Fruit fly (Drosophila melanogaster) whole organism, embryonic: ENCODE results near the gene CG31068.

Experiments
- B-H1 ChIP-seq: fragments of 200-800 bp; sonication (Bioruptor generic); IDR thresholded peaks from 3 replicates; pipeline ENCODE4 v1.3.6; 2022; ENCODE audit warnings: missing biosample characterization, missing genetic modification characterization
- CG10267 ChIP-seq: fragments of 200-800 bp; sonication (Bioruptor generic); optimal IDR thresholded peaks from 2 replicates; lab custom pipeline; 2018; ENCODE audit warnings: missing biosample characterization, mild to moderate bottlenecking, missing genetic modification characterization, moderate library complexity
- CG10274 ChIP-seq: fragments of 200-800 bp; sonication (Bioruptor generic); optimal IDR thresholded peaks from 3 replicates; lab custom pipeline; 2017; ENCODE audit warnings: missing biosample characterization, mild to moderate bottlenecking, missing genetic modification characterization
- CG11723 ChIP-seq: fragments of 200-800 bp; sonication (Bioruptor generic); optimal IDR thresholded peaks from 2 replicates; lab custom pipeline; 2017; ENCODE audit warnings: missing biosample characterization, mild to moderate bottlenecking, missing genetic modification characterization
- CG14667 ChIP-seq: fragments of 200-800 bp; sonication (Bioruptor generic); IDR thresholded peaks from 2 replicates; pipeline ENCODE4 v1.3.6; 2022; ENCODE audit warnings: missing biosample characterization, missing genetic modification characterization
- CG15479 ChIP-seq: fragments of 200-800 bp; sonication (Bioruptor generic); optimal IDR thresholded peaks from 3 replicates; lab custom pipeline; 2019; ENCODE audit warnings: missing biosample characterization, mild to moderate bottlenecking, missing genetic modification characterization, moderate library complexity
- CG1602 ChIP-seq: fragments of 200-800 bp; sonication (Bioruptor generic); optimal IDR thresholded peaks from 3 replicates; lab custom pipeline; 2016; ENCODE audit warnings: missing biosample characterization, missing genetic modification characterization
- CG1647 ChIP-seq: fragments of 200-800 bp; sonication (Bioruptor generic); optimal IDR thresholded peaks from 3 replicates; lab custom pipeline; 2016; ENCODE audit warnings: missing biosample characterization, missing genetic modification characterization
- CG17612 ChIP-seq: fragments of 200-800 bp; sonication (Bioruptor generic); IDR thresholded peaks from 2 replicates; pipeline ENCODE4 v1.3.6; 2022; ENCODE audit warnings: missing biosample characterization, missing genetic modification characterization
- CG18619 ChIP-seq: fragments of 200-800 bp; sonication (Bioruptor generic); optimal IDR thresholded peaks from 3 replicates; lab custom pipeline; 2017; ENCODE audit warnings: missing biosample characterization, mild to moderate bottlenecking, missing genetic modification characterization
- CG2129 ChIP-seq: fragments of 200-800 bp; sonication (Bioruptor generic); IDR thresholded peaks from 2 replicates; pipeline ENCODE4 v1.3.6; 2022; ENCODE audit warnings: missing biosample characterization, missing genetic modification characterization; ENCODE audit not compliant: partially characterized antibody
- CG42726 ChIP-seq: fragments of 200-800 bp; sonication (Bioruptor generic); IDR thresholded peaks from 2 replicates; pipeline ENCODE4 v1.3.6; 2022; ENCODE audit warnings: missing biosample characterization, missing genetic modification characterization; ENCODE audit not compliant: partially characterized antibody
- CG4730 ChIP-seq: fragments of 200-800 bp; sonication (Bioruptor generic); IDR thresholded peaks from 2 replicates; pipeline ENCODE4 v1.3.6; 2022; ENCODE audit warnings: missing biosample characterization, missing genetic modification characterization
- CG6175 ChIP-seq: fragments of 200-800 bp; sonication (Bioruptor generic); IDR thresholded peaks from 3 replicates; pipeline ENCODE4 v1.3.6; 2022; ENCODE audit warnings: missing biosample characterization, missing genetic modification characterization
- CG7372 ChIP-seq: fragments of 200-800 bp; sonication (Bioruptor generic); IDR thresholded peaks from 2 replicates; pipeline ENCODE4 v1.3.6; 2022; ENCODE audit warnings: missing biosample characterization, missing genetic modification characterization
- CG7839 ChIP-seq: fragments of 200-800 bp; sonication (Bioruptor generic); optimal IDR thresholded peaks from 3 replicates; lab custom pipeline; 2018; ENCODE audit warnings: missing biosample characterization, mild to moderate bottlenecking, missing genetic modification characterization, moderate library complexity
- CG8765 ChIP-seq: fragments of 200-800 bp; sonication (Bioruptor generic); IDR thresholded peaks from 2 replicates; pipeline ENCODE4 v1.3.6; 2022; ENCODE audit warnings: missing biosample characterization, missing genetic modification characterization
- CG9797 ChIP-seq: fragments of 200-800 bp; sonication (Bioruptor generic); optimal IDR thresholded peaks from 3 replicates; lab custom pipeline; 2018; ENCODE audit warnings: missing biosample characterization, mild to moderate bottlenecking, missing genetic modification characterization
- Chrac-16 ChIP-seq: fragments of 200-800 bp; sonication (Bioruptor generic); optimal IDR thresholded peaks from 3 replicates; lab custom pipeline; 2016; ENCODE audit warnings: missing biosample characterization, missing genetic modification characterization
- Elba2 ChIP-seq: fragments of 200-800 bp; sonication (Bioruptor generic); optimal IDR thresholded peaks from 3 replicates; lab custom pipeline; 2016; ENCODE audit warnings: missing biosample characterization, missing genetic modification characterization
- Ets65A ChIP-seq: fragments of 200-800 bp; sonication (Bioruptor generic); peaks from one replicate; lab custom pipeline; 2016; ENCODE audit warnings: missing biosample characterization, missing genetic modification characterization
- Jarid2 ChIP-seq: fragments of 200-800 bp; sonication (Bioruptor generic); optimal IDR thresholded peaks from 3 replicates; lab custom pipeline; 2017; ENCODE audit warnings: mild to moderate bottlenecking, missing biosample characterization, missing genetic modification reagents, missing genetic modification characterization
- Mad ChIP-seq: fragments of 200-800 bp; sonication (Bioruptor generic); optimal IDR thresholded peaks from 2 replicates; lab custom pipeline; 2016; ENCODE audit warnings: missing biosample characterization, missing genetic modification characterization
- Myb ChIP-seq: fragments of 200-800 bp; sonication (Bioruptor generic); optimal IDR thresholded peaks from 2 replicates; lab custom pipeline; 2016; ENCODE audit warnings: missing biosample characterization, missing genetic modification characterization
- NFAT ChIP-seq: fragments of 200-800 bp; sonication (Bioruptor generic); IDR thresholded peaks from 2 replicates; pipeline ENCODE4 v1.3.6; 2022; ENCODE audit warnings: missing biosample characterization, missing genetic modification characterization
- Optix ChIP-seq: fragments of 200-800 bp; sonication (Bioruptor generic); IDR thresholded peaks from 3 replicates; pipeline ENCODE4 v1.3.6; 2022; ENCODE audit warnings: missing biosample characterization, missing genetic modification characterization
- Scr ChIP-seq: fragments of 200-800 bp; sonication (Bioruptor generic); IDR thresholded peaks from 2 replicates; pipeline ENCODE4 v1.3.6; 2022; ENCODE audit warnings: missing biosample characterization, missing genetic modification characterization; ENCODE audit not compliant: partially characterized antibody
- Sry-β ChIP-seq: fragments of 200-800 bp; sonication (Bioruptor generic); optimal IDR thresholded peaks from 2 replicates; lab custom pipeline; 2018; ENCODE audit warnings: missing biosample characterization, mild to moderate bottlenecking, missing genetic modification characterization, moderate library complexity
- abd-A ChIP-seq: fragments of 200-800 bp; sonication (Bioruptor generic); optimal IDR thresholded peaks from 3 replicates; lab custom pipeline; 2019; ENCODE audit warnings: missing biosample characterization, mild to moderate bottlenecking, missing genetic modification characterization, moderate library complexity
- ase ChIP-seq: fragments of 200-800 bp; sonication (Bioruptor generic); IDR thresholded peaks from 3 replicates; pipeline ENCODE4 v1.3.6; 2022; ENCODE audit warnings: missing biosample characterization, missing genetic modification characterization
- bsh ChIP-seq, 2 experiments: fragments of 200-800 bp; sonication (Bioruptor generic); optimal IDR thresholded peaks; 2 replicates each; lab custom pipeline; 2017 to 2018; ENCODE audit warnings: mild to moderate bottlenecking in 2 of 2, missing biosample characterization in 2 of 2, missing genetic modification characterization in 2 of 2, moderate library complexity in 1 of 2
- chinmo ChIP-seq: fragments of 200-800 bp; sonication (Bioruptor generic); IDR thresholded peaks from 4 replicates; pipeline ENCODE4 v1.3.6; 2022; ENCODE audit warnings: missing biosample characterization, missing genetic modification characterization; ENCODE audit not compliant: partially characterized antibody
- croc ChIP-seq: fragments of 200-800 bp; sonication (Bioruptor generic); conservative IDR thresholded peaks from 3 replicates; pipeline ENCODE4 v1.3.6; 2022; ENCODE audit warnings: missing biosample characterization, missing genetic modification characterization
- da ChIP-seq: fragments of 200-800 bp; sonication (Bioruptor generic); optimal IDR thresholded peaks from 2 replicates; lab custom pipeline; 2016; ENCODE audit warnings: missing biosample characterization, missing genetic modification characterization
- dimm ChIP-seq: fragments of 200-800 bp; sonication (Bioruptor generic); IDR thresholded peaks from 2 replicates; pipeline ENCODE4 v1.3.6; 2022; ENCODE audit warnings: missing biosample characterization, missing genetic modification characterization
- dpn ChIP-seq, 2 experiments: fragments of 200-800 bp; sonication (Bioruptor generic); optimal IDR thresholded peaks; 3 replicates each; lab custom pipeline; 2016; ENCODE audit warnings: missing biosample characterization in 2 of 2, missing genetic modification characterization in 2 of 2
- fu2 ChIP-seq: fragments of 200-800 bp; sonication (Bioruptor generic); optimal IDR thresholded peaks from 2 replicates; lab custom pipeline; 2016; ENCODE audit warnings: missing biosample characterization, missing genetic modification characterization
- hb ChIP-seq: fragments of 200-800 bp; sonication (Bioruptor generic); IDR thresholded peaks from 3 replicates; pipeline ENCODE4 v1.3.6; 2022; ENCODE audit warnings: missing biosample characterization, missing genetic modification characterization; ENCODE audit not compliant: partially characterized antibody
- jumu ChIP-seq: fragments of 200-800 bp; sonication (Bioruptor generic); optimal IDR thresholded peaks from 3 replicates; lab custom pipeline; 2016; ENCODE audit warnings: missing biosample characterization, missing genetic modification characterization
- lilli ChIP-seq: fragments of 200-800 bp; sonication (Bioruptor generic); optimal IDR thresholded peaks from 3 replicates; lab custom pipeline; 2016; ENCODE audit warnings: missing biosample characterization, missing genetic modification characterization
- lola ChIP-seq, 3 experiments: fragments of >200 bp in 2 of 3; fragments of 200-800 bp in 1 of 3; sonication (Bioruptor generic) in 1 of 3; optimal IDR thresholded peaks; 2 replicates each; lab custom pipeline; 2017 to 2019; ENCODE audit warnings: missing biosample characterization in 3 of 3, missing genetic modification characterization in 3 of 3, mild to moderate bottlenecking in 1 of 3, moderate library complexity in 1 of 3
- lov ChIP-seq, 2 experiments: fragments of 200-800 bp in 1 of 2; fragments of >200 bp in 1 of 2; sonication (Bioruptor generic) in 1 of 2; IDR thresholded peaks in 1 of 2; optimal IDR thresholded peaks in 1 of 2; 2 replicates in 1 of 2; 3 replicates in 1 of 2; pipeline versions ENCODE4 v1.3.6 to Lab custom; 2017 to 2022; ENCODE audit warnings: missing biosample characterization in 1 of 2, missing genetic modification characterization in 1 of 2
- oc ChIP-seq: fragments of 200-800 bp; sonication (Bioruptor generic); optimal IDR thresholded peaks from 2 replicates; lab custom pipeline; 2018; ENCODE audit warnings: missing biosample characterization, mild to moderate bottlenecking, missing genetic modification characterization, moderate library complexity
- odd ChIP-seq: fragments of 200-800 bp; sonication (Bioruptor generic); optimal IDR thresholded peaks from 2 replicates; lab custom pipeline; 2017; ENCODE audit warnings: missing biosample characterization, mild to moderate bottlenecking, missing genetic modification characterization
- ranshi ChIP-seq: fragments of 200-800 bp; sonication (Bioruptor generic); IDR thresholded peaks from 2 replicates; pipeline ENCODE4 v1.3.6; 2022; ENCODE audit warnings: missing biosample characterization, missing genetic modification characterization
- rib ChIP-seq: fragments of 200-800 bp; sonication (Bioruptor generic); IDR thresholded peaks from 2 replicates; pipeline ENCODE4 v1.3.6; 2022; ENCODE audit warnings: missing biosample characterization, missing genetic modification characterization
- shn ChIP-seq: fragments of 200-800 bp; sonication (Bioruptor generic); optimal IDR thresholded peaks from 3 replicates; lab custom pipeline; 2016; ENCODE audit warnings: missing biosample characterization, missing genetic modification characterization
- sim ChIP-seq: fragments of 200-800 bp; sonication (Bioruptor generic); IDR thresholded peaks from 2 replicates; pipeline ENCODE4 v1.3.6; 2022; ENCODE audit warnings: missing biosample characterization, missing genetic modification characterization
- sima ChIP-seq: fragments of 200-800 bp; sonication (Bioruptor generic); optimal IDR thresholded peaks from 2 replicates; lab custom pipeline; 2016; ENCODE audit warnings: missing biosample characterization, missing genetic modification characterization
- sob ChIP-seq: fragments of 200-800 bp; sonication (Bioruptor generic); IDR thresholded peaks from 2 replicates; pipeline ENCODE4 v1.3.6; 2022; ENCODE audit warnings: missing biosample characterization, missing genetic modification characterization

Gene CG31068

dm6 chr3R:27246264-27246663 lies 12.8 kb downstream of the CG31068 start (continued):
- TF ChIP-seq ranshi: 0 out of 2 replicates have a peak, but pooled peaks have one; percentile 39
- TF ChIP-seq Ets65A (GFP tag; lab: Kevin White, UChicago): no peak
- no peak for TF ChIP-seq hb (GFP tag; lab: Robert Waterston, UW)
- no peak for TF ChIP-seq CG2129 (GFP tag; lab: Robert Waterston, UW)
- peak; percentile 51; the same call in 2 of the 3 replicates for TF ChIP-seq croc (GFP tag; lab: Robert Waterston, UW)
- no peak for TF ChIP-seq Sry-β (GFP tag; lab: Kevin White, UChicago)
- TF ChIP-seq CG7839 (tag; lab: Kevin White, UChicago): peak; percentile 92
- TF ChIP-seq rib (GFP tag; lab: Robert Waterston, UW): no peak
- no peak for TF ChIP-seq CG42726
- peak; percentile 66 for TF ChIP-seq CG18619 (GFP tag; lab: Kevin White, UChicago)
- TF ChIP-seq CG10267 (tag; lab: Kevin White, UChicago): peak; percentile 87
- no peak for TF ChIP-seq CG9797 (GFP tag; lab: Kevin White, UChicago)
- TF ChIP-seq CG1602 (GFP tag; lab: Kevin White, UChicago): peak; percentile 51
- peak; percentile 1 for TF ChIP-seq lilli (GFP tag; lab: Kevin White, UChicago)
- no peak for TF ChIP-seq Optix (GFP tag; lab: Robert Waterston, UW)
- TF ChIP-seq CG7372: peak; percentile 45; the same call in 1 of the 2 replicates
- peak; percentile 24; the same call in 1 of the 2 replicates for TF ChIP-seq CG14667 (GFP tag; lab: Robert Waterston, UW)
- TF ChIP-seq CG11723: peak; percentile 26
- TF ChIP-seq chinmo: no peak
- peak; percentile 51; the same call in 2 of the 3 replicates for TF ChIP-seq ase
- no peak for TF ChIP-seq B-H1 (GFP tag; lab: Robert Waterston, UW)
- no peak for TF ChIP-seq Elba2 (GFP tag; lab: Kevin White, UChicago)
- no peak for TF ChIP-seq da
- no peak for TF ChIP-seq CG8765
- no peak for TF ChIP-seq CG1647 (GFP tag; lab: Kevin White, UChicago)
- 0 out of 2 replicates have a peak, but pooled peaks have one; percentile 11 for TF ChIP-seq sim
- TF ChIP-seq CG10274 (GFP tag; lab: Kevin White, UChicago): no peak
- TF ChIP-seq lov (optimal IDR thresholded peaks at IDR 0.05; lab: Kevin White, UChicago): no peak
- TF ChIP-seq lov (GFP tag; IDR thresholded peaks at IDR 0.05; lab: Robert Waterston, UW): no peak
- TF ChIP-seq Jarid2: peak; percentile 30
- TF ChIP-seq Scr: no peak
- no peak for TF ChIP-seq Mad (GFP tag; lab: Kevin White, UChicago)
- TF ChIP-seq Chrac-16 (GFP tag; lab: Kevin White, UChicago): peak; percentile 69
- TF ChIP-seq shn (GFP tag; lab: Kevin White, UChicago): no peak
- peak; percentile 76 for TF ChIP-seq odd (GFP tag; lab: Kevin White, UChicago)
- peak; percentile 31; the same call in 1 of the 2 replicates for TF ChIP-seq CG4730 (GFP tag; lab: Robert Waterston, UW)
- no peak for TF ChIP-seq jumu (GFP tag; lab: Kevin White, UChicago)
- TF ChIP-seq sob: peak; percentile 36; the same call in 1 of the 2 replicates
- TF ChIP-seq dimm (GFP tag; lab: Robert Waterston, UW): no peak
- no peak for TF ChIP-seq CG6175 (GFP tag; lab: Robert Waterston, UW)
- TF ChIP-seq oc (tag; lab: Kevin White, UChicago): peak; percentile 68
- TF ChIP-seq dpn (GFP tag; optimal IDR thresholded peaks at IDR 0.05; lab: Kevin White, UChicago): peak in 1 of 2 experiments; percentile 67
- peak in 1 of 3 experiments; percentile 90 for TF ChIP-seq lola (GFP tag; optimal IDR thresholded peaks at IDR 0.05; lab: Kevin White, UChicago)
- TF ChIP-seq Myb (GFP tag; lab: Kevin White, UChicago): no peak
- TF ChIP-seq abd-A: peak; percentile 62
- no peak for TF ChIP-seq sima (GFP tag; lab: Kevin White, UChicago)
- TF ChIP-seq CG15479 (GFP tag; lab: Kevin White, UChicago): no peak
- no peak for TF ChIP-seq NFAT (GFP tag; lab: Robert Waterston, UW)
- no peak for TF ChIP-seq CG17612 (GFP tag; lab: Robert Waterston, UW)
- TF ChIP-seq bsh (GFP tag; optimal IDR thresholded peaks at IDR 0.05; lab: Kevin White, UChicago): peak; percentile 25 to 87
- no peak for TF ChIP-seq fu2 (GFP tag; lab: Kevin White, UChicago)
